Worm (Caenorhabditis elegans): ENCODE measurements around the gene F09F7.6.
A peak's percentile ranks its signal among the peaks of the same experiment; 100 is the strongest.

F09F7.6 gene

DNA sequence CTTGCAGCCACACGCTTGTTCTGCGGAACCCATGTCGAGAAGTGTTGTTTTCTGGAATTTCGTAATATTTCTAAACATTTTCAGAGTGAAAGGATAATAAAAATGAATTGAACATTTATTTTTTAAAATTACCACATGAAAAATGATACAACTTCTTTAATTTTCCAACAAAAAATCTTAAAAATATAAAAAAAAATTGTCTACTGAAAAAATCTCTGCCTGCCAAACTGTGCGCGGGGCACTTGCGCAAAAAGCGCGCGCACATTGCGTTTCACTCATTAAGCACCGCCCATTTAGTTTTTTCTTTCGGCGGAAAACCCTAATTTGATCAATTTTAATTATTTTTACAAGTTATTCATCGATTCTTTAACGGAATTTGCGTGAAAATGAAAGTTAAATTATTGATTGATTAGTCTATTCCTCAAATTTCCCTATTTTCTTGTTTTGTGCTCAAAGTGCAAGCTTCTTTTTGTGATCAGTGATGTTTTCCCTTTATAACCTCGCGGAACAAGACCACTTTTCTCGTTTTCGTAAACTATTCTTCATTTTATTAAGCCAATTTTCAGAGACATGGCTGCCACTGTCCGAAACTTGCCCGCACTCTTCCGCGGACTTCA is 3.1 kb upstream of the F09F7.6 start, which contains the start of the genes nmad-1 and hach-1 (continued):
- peak; percentile 73 for TF ChIP-seq Y22D7AL.16 (tag; optimal IDR thresholded peaks at IDR 0.05)
- peak; percentile 60; the same call in 1 of the 2 replicates for TF ChIP-seq sox-2 (GFP tag; IDR thresholded peaks at IDR 0.05)
- TF ChIP-seq ceh-14 (tag; optimal IDR thresholded peaks at IDR 0.05): peak; percentile 98
- TF ChIP-seq F13H6.1 (tag; optimal IDR thresholded peaks at IDR 0.05): peak; percentile 93
- peak; percentile 75 for TF ChIP-seq ceh-45 (GFP tag; IDR thresholded peaks at IDR 0.05)
- TF ChIP-seq ahr-1 (tag; optimal IDR thresholded peaks at IDR 0.05): peak; percentile 84
- TF ChIP-seq pros-1 (tag; optimal IDR thresholded peaks at IDR 0.05): no peak
- peak; percentile 96 for TF ChIP-seq ceh-2 (tag; optimal IDR thresholded peaks at IDR 0.05)
- TF ChIP-seq fax-1 (tag; optimal IDR thresholded peaks at IDR 0.05): peak; percentile 93
- peak; percentile 85 for TF ChIP-seq hlh-15 (tag; optimal IDR thresholded peaks at IDR 0.05)
- TF ChIP-seq ref-2 (tag; optimal IDR thresholded peaks at IDR 0.05): peak; percentile 89
- peak; percentile 90 for TF ChIP-seq K09A11.1 (tag; optimal IDR thresholded peaks at IDR 0.05; ENCODE audit: insufficient read depth)
- TF ChIP-seq lin-11 (tag; optimal IDR thresholded peaks at IDR 0.05): peak; percentile 85
- no peak for TF ChIP-seq pha-4 (tag; optimal IDR thresholded peaks at IDR 0.05)
- peak; percentile 95 for TF ChIP-seq sox-4 (tag; optimal IDR thresholded peaks at IDR 0.05)
- peak; percentile 90 for TF ChIP-seq ets-4 (tag; optimal IDR thresholded peaks at IDR 0.05)
- TF ChIP-seq eyg-1 (tag; optimal IDR thresholded peaks at IDR 0.05): peak; percentile 93

DNA sequence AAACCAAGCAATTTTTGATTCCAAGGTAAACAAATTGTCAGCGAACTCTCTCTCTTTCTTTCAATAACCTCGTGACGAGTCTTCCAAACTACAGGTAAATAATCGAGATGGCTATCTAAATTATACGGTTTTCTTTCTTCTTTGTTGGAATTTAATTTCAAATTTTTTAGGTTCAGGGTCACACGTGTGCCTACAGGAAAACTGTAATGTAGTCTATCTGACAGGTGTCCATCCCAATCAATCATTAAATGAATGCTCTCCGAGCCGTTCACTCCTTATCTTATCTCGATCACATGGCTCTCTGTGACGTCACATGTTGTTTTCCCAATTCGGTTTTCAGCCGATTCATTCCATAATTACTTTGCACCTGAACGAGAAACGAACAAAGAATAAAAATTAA is 1.2 kb upstream of the F09F7.6 start:
- TF ChIP-seq hlh-30 (tag; optimal IDR thresholded peaks at IDR 0.05; ENCODE audit: insufficient read depth) (peak; percentile 20), elt-2 (tag; optimal IDR thresholded peaks at IDR 0.05) (peak; percentile 54), F13H6.1 (tag; optimal IDR thresholded peaks at IDR 0.05) (no peak)

DNA sequence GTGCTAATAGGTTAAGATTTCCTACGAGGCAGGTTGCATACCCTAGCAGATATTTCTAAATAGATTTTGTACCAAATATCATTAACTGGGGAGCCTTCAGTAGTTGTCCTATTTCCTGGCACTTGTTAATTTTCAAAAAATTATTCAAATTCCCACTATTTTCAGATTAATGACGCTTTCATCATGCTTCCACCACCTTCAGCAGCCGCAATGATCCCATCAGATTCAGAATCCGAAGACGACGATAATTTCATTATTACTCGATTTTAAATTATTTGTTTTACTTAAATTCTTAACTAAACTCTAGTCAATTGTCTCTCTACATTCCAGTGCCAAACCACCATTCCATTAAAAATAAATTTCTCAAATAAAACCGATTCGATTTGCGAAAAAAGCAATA is 1.1 kb downstream of the F09F7.6 start:
- TF ChIP-seq rnt-1 (tag; optimal IDR thresholded peaks at IDR 0.05) (no peak), pat-9 (tag; optimal IDR thresholded peaks at IDR 0.05) (no peak), ets-4 (tag; optimal IDR thresholded peaks at IDR 0.05) (no peak), hlh-15 (tag; optimal IDR thresholded peaks at IDR 0.05) (no peak), sox-2 (GFP tag; IDR thresholded peaks at IDR 0.05) (no peak), ahr-1 (tag; optimal IDR thresholded peaks at IDR 0.05) (no peak), dmd-4 (tag; optimal IDR thresholded peaks at IDR 0.05; ENCODE audit: borderline replicate concordance) (no peak), C38D4.7 (GFP tag; optimal IDR thresholded peaks at IDR 0.05) (no peak), eyg-1 (tag; optimal IDR thresholded peaks at IDR 0.05) (no peak), pax-1 (tag; optimal IDR thresholded peaks at IDR 0.05) (no peak), ceh-45 (GFP tag; IDR thresholded peaks at IDR 0.05) (no peak), hlh-8 (tag; optimal IDR thresholded peaks at IDR 0.05) (no peak), sdc-2 (tag; optimal IDR thresholded peaks at IDR 0.05) (no peak), T23F11.4 (GFP tag; optimal IDR thresholded peaks at IDR 0.05) (no peak), ceh-14 (tag; optimal IDR thresholded peaks at IDR 0.05) (no peak), pag-3 (tag; optimal IDR thresholded peaks at IDR 0.05; ENCODE audit: borderline replicate concordance) (no peak), ceh-30 (tag; optimal IDR thresholded peaks at IDR 0.05) (no peak), syd-9 (tag; optimal IDR thresholded peaks at IDR 0.05) (no peak), F13H6.1 (tag; optimal IDR thresholded peaks at IDR 0.05) (no peak), lin-11 (tag; optimal IDR thresholded peaks at IDR 0.05) (no peak)

DNA sequence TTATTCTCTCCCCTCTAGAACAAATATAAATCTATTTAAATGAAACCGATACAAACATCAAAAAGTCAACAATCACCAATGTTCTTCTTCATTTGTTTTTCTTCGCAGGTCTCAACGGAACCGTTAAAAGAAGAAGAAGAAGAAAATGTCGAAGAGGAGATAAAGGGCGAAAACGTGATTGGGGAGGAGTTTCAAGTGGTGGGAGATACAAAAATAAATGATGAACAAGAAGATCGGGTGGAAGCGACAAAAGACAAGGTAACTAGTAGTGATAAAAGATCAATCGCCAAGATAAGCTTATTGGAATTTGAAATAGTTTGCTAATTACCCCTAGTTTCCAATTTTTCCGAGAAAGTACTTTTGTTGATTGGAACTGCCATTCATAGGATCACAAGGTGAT is 1.7 kb downstream of the F09F7.6 start:
- no peak for TF ChIP-seq lin-11 (tag; optimal IDR thresholded peaks at IDR 0.05)
- no peak for TF ChIP-seq gmeb-2 (tag; optimal IDR thresholded peaks at IDR 0.05)
- TF ChIP-seq fkh-10 (GFP tag; optimal IDR thresholded peaks at IDR 0.05): no peak
- TF ChIP-seq ztf-16 (tag; optimal IDR thresholded peaks at IDR 0.05): no peak
- TF ChIP-seq sox-2 (GFP tag; IDR thresholded peaks at IDR 0.05): no peak
- no peak for TF ChIP-seq ceh-22 (tag; optimal IDR thresholded peaks at IDR 0.05)
- no peak for TF ChIP-seq F13H6.1 (tag; optimal IDR thresholded peaks at IDR 0.05)
- TF ChIP-seq C08G9.2 (tag; optimal IDR thresholded peaks at IDR 0.05): no peak
- no peak for TF ChIP-seq unc-3 (GFP tag; conservative IDR thresholded peaks at IDR 0.05)
- TF ChIP-seq unc-3 (tag; optimal IDR thresholded peaks at IDR 0.05): no peak
- no peak for TF ChIP-seq hlh-13 (GFP tag; optimal IDR thresholded peaks at IDR 0.05)
- TF ChIP-seq ceh-2 (tag; optimal IDR thresholded peaks at IDR 0.05): no peak
- no peak for TF ChIP-seq nhr-232 (tag; optimal IDR thresholded peaks at IDR 0.05)
- no peak for TF ChIP-seq ets-4 (tag; optimal IDR thresholded peaks at IDR 0.05)
- TF ChIP-seq pha-4 (tag; optimal IDR thresholded peaks at IDR 0.05): no peak
- no peak for TF ChIP-seq pat-9 (tag; optimal IDR thresholded peaks at IDR 0.05)
- no peak for TF ChIP-seq elt-4 (tag; optimal IDR thresholded peaks at IDR 0.05)
- TF ChIP-seq K02D7.2 (tag; optimal IDR thresholded peaks at IDR 0.05): no peak
- no peak for TF ChIP-seq pha-2 (tag; optimal IDR thresholded peaks at IDR 0.05)
- no peak for TF ChIP-seq madf-2 (tag; optimal IDR thresholded peaks at IDR 0.05)
